Fruit fly (Drosophila melanogaster): ENCODE measurements around the gene Pitslre.

Pitslre gene

DNA sequence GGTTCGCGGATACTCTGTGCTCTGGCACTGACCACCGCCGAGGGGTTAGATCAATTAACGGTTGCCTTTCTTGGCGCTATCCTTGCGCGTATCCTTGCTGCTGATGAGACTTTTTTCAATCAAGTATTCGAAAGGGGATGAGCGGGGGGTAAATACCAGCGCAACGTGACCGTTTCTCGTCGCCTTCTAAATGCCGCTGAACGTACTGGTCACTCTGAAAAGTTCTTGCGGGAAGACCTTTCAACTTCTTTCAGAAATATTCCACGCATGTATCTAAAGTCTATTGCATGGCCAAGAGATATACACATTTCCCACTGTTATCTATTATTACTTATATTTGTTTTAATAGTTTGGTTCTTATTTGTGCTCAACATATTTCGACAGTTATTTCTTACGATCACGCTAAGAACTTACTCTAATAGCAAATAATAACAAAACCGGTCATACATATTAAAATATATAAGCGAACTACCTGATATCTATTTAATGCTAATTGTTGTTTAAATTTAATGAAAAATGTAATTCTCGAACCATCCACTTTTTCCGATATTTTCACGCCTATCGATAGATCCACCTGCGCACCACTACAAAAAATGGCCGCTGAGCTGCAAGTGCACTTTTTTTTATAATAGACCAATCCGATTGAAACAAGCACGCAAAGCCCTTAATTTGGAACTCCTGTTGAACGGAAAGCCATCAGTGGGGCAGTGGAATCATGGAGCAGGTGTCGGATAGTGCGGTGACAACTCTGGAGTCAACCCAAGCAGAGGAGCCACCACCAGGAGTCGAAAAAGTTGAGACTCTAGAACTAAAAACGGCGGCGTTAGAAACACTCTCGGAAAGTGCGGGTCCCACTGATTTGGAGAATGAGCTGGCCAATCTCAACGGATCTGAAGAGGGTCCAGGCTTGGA, 38.0 kb downstream of the Pitslre start, which contains the start of the genes CG3634 and HIPP1 (continued):
- TF ChIP-seq CG17328 (GFP tag; IDR thresholded peaks at IDR 0.05) (no peak), HLHmδ (GFP tag; optimal IDR thresholded peaks at IDR 0.05) (no peak), MTF-1 (GFP tag; optimal IDR thresholded peaks at IDR 0.05; ENCODE audit: borderline replicate concordance) (no peak), CG8388 (GFP tag; optimal IDR thresholded peaks at IDR 0.05) (no peak), Tbp (GFP tag; optimal IDR thresholded peaks at IDR 0.05) (no peak), CG32767 (GFP tag; IDR thresholded peaks at IDR 0.05) (no peak), gsb-n (tag; optimal IDR thresholded peaks at IDR 0.05) (no peak), Ets65A (GFP tag) (peak; percentile 85), BtbVII (GFP tag; optimal IDR thresholded peaks at IDR 0.05) (no peak), onecut (GFP tag; IDR thresholded peaks at IDR 0.05) (no peak), trem (tag; optimal IDR thresholded peaks at IDR 0.05) (peak; percentile 82), CG6272 (GFP tag; IDR thresholded peaks at IDR 0.05) (no peak), trh (GFP tag; optimal IDR thresholded peaks at IDR 0.05) (no peak), Pdp1 (GFP tag; optimal IDR thresholded peaks at IDR 0.05) (no peak), Deaf1 (tag; optimal IDR thresholded peaks at IDR 0.05) (no peak), CG6254 (GFP tag; optimal IDR thresholded peaks at IDR 0.05) (no peak), grau (tag; optimal IDR thresholded peaks at IDR 0.05) (no peak), CG12155 (GFP tag; optimal IDR thresholded peaks at IDR 0.05) (peak; percentile 8), Dbx (GFP tag; IDR thresholded peaks at IDR 0.05) (no peak), ase (GFP tag; IDR thresholded peaks at IDR 0.05) (no peak), sna (GFP tag; IDR thresholded peaks at IDR 0.05; ENCODE audit: partially characterized antibody) (peak; percentile 44; the same call in 1 of the 2 replicates), CG12391 (tag; optimal IDR thresholded peaks at IDR 0.05) (peak; percentile 54), CG15601 (tag; optimal IDR thresholded peaks at IDR 0.05) (no peak), lbe (GFP tag; optimal IDR thresholded peaks at IDR 0.05) (no peak), ro (GFP tag; IDR thresholded peaks at IDR 0.05) (no peak), CG8359 (GFP tag; optimal IDR thresholded peaks at IDR 0.05; ENCODE audit: borderline replicate concordance) (no peak), pros (GFP tag; optimal IDR thresholded peaks at IDR 0.05) (no peak), al (GFP tag; IDR thresholded peaks at IDR 0.05) (no peak), esg (GFP tag; conservative IDR thresholded peaks at IDR 0.05) (no peak), lola (GFP tag; optimal IDR thresholded peaks at IDR 0.05) (peak in 1 of 3 experiments; percentile 28), Atf-2 (GFP tag; optimal IDR thresholded peaks at IDR 0.05) (no peak), CG14965 (GFP tag; optimal IDR thresholded peaks at IDR 0.05; ENCODE audit: borderline replicate concordance) (no peak), CG1233 (GFP tag; optimal IDR thresholded peaks at IDR 0.05) (no peak), slou (GFP tag; optimal IDR thresholded peaks at IDR 0.05) (no peak), Meics (GFP tag; optimal IDR thresholded peaks at IDR 0.05) (no peak), Eip74EF (GFP tag; optimal IDR thresholded peaks at IDR 0.05) (no peak), wor (GFP tag; IDR thresholded peaks at IDR 0.05) (no peak), CG18476 (GFP tag; optimal IDR thresholded peaks at IDR 0.05) (no peak), ewg (GFP tag; optimal IDR thresholded peaks at IDR 0.05) (no peak), MESR4 (GFP tag; optimal IDR thresholded peaks at IDR 0.05) (peak; percentile 90), fu2 (GFP tag; optimal IDR thresholded peaks at IDR 0.05) (no peak), chif (GFP tag; optimal IDR thresholded peaks at IDR 0.05) (no peak), CG10979 (tag; optimal IDR thresholded peaks at IDR 0.05) (no peak), tx (GFP tag; optimal IDR thresholded peaks at IDR 0.05) (no peak), tll (GFP tag; optimal IDR thresholded peaks at IDR 0.05) (no peak), zen2 (GFP tag; IDR thresholded peaks at IDR 0.05; ENCODE audit: partially characterized antibody) (peak; percentile 52; the same call in 1 of the 3 replicates), gt (GFP tag; IDR thresholded peaks at IDR 0.05) (no peak), zfh2 (GFP tag; optimal IDR thresholded peaks at IDR 0.05) (no peak)

All from whole organism, embryonic.